Fruit fly (Drosophila melanogaster) whole organism, embryonic: ENCODE results near the gene CG42299.

Experiments
- BtbVII ChIP-seq: fragments of 200-800 bp; sonication (Bioruptor generic); optimal IDR thresholded peaks from 3 replicates; lab custom pipeline; 2017; ENCODE audit warnings: missing biosample characterization, mild to moderate bottlenecking, missing genetic modification characterization
- CG10959 ChIP-seq: fragments of 200-800 bp; sonication (Bioruptor generic); IDR thresholded peaks from 2 replicates; pipeline ENCODE4 v1.3.6; 2022; ENCODE audit warnings: missing biosample characterization, missing genetic modification characterization
- CG11093 ChIP-seq: fragments of 200-800 bp; sonication (Bioruptor generic); IDR thresholded peaks from 3 replicates; pipeline ENCODE4 v1.3.6; 2022; ENCODE audit warnings: missing biosample characterization, missing genetic modification characterization
- CG14014 ChIP-seq: fragments of 200-800 bp; sonication (Bioruptor generic); IDR thresholded peaks from 2 replicates; pipeline ENCODE4 v1.3.6; 2022; ENCODE audit warnings: missing biosample characterization, missing genetic modification characterization
- CG14667 ChIP-seq: fragments of 200-800 bp; sonication (Bioruptor generic); IDR thresholded peaks from 2 replicates; pipeline ENCODE4 v1.3.6; 2022; ENCODE audit warnings: missing biosample characterization, missing genetic modification characterization
- CG16863 ChIP-seq: fragments of 200-800 bp; sonication (Bioruptor generic); optimal IDR thresholded peaks from 3 replicates; lab custom pipeline; 2016; ENCODE audit warnings: missing biosample characterization, missing genetic modification characterization
- CG17186 ChIP-seq: fragments of 200-800 bp; sonication (Bioruptor generic); optimal IDR thresholded peaks from 3 replicates; lab custom pipeline; 2017; ENCODE audit warnings: missing biosample characterization, missing genetic modification reagents, missing genetic modification characterization
- CG17912 ChIP-seq: fragments of 200-800 bp; sonication (Bioruptor generic); optimal IDR thresholded peaks from 2 replicates; lab custom pipeline; 2018; ENCODE audit warnings: missing biosample characterization, mild to moderate bottlenecking, missing genetic modification characterization
- CG18599 ChIP-seq: fragments of 200-800 bp; sonication (Bioruptor generic); optimal IDR thresholded peaks from 3 replicates; lab custom pipeline; 2017; ENCODE audit warnings: missing biosample characterization, missing genetic modification characterization, mild to moderate bottlenecking, moderate library complexity, missing genetic modification reagents
- CG2202 ChIP-seq: fragments of 200-800 bp; sonication (Bioruptor generic); optimal IDR thresholded peaks from 2 replicates; lab custom pipeline; 2018; ENCODE audit warnings: missing biosample characterization, mild to moderate bottlenecking, missing genetic modification characterization
- CG3163 ChIP-seq: fragments of 200-800 bp; sonication (Bioruptor generic); optimal IDR thresholded peaks from 3 replicates; lab custom pipeline; 2016; ENCODE audit warnings: missing biosample characterization, missing genetic modification characterization
- CG3995 ChIP-seq: fragments of 200-800 bp; sonication (Bioruptor generic); optimal IDR thresholded peaks from 3 replicates; lab custom pipeline; 2016; ENCODE audit warnings: missing biosample characterization, missing genetic modification characterization
- CG43689 ChIP-seq: fragments of 200-800 bp; sonication (Bioruptor generic); IDR thresholded peaks from 2 replicates; pipeline ENCODE4 v1.3.6; 2022; ENCODE audit warnings: missing biosample characterization, missing genetic modification characterization
- CG4404 ChIP-seq: fragments of 200-800 bp; sonication (Bioruptor generic); IDR thresholded peaks from 2 replicates; pipeline ENCODE4 v1.3.6; 2022; ENCODE audit warnings: missing biosample characterization, missing genetic modification characterization
- CG4707 ChIP-seq: fragments of 200-800 bp; sonication (Bioruptor generic); optimal IDR thresholded peaks from 2 replicates; lab custom pipeline; 2018; ENCODE audit warnings: missing biosample characterization, mild to moderate bottlenecking, missing genetic modification characterization, moderate library complexity
- CG5180 ChIP-seq: fragments of 200-800 bp; sonication (Bioruptor generic); optimal IDR thresholded peaks from 3 replicates; lab custom pipeline; 2017; ENCODE audit warnings: missing biosample characterization, missing genetic modification characterization, mild to moderate bottlenecking, moderate library complexity, missing genetic modification reagents
- CG5245 ChIP-seq: fragments of 200-800 bp; sonication (Bioruptor generic); optimal IDR thresholded peaks from 3 replicates; lab custom pipeline; 2016; ENCODE audit warnings: missing biosample characterization, missing genetic modification characterization
- Elba2 ChIP-seq: fragments of 200-800 bp; sonication (Bioruptor generic); optimal IDR thresholded peaks from 3 replicates; lab custom pipeline; 2016; ENCODE audit warnings: missing biosample characterization, missing genetic modification characterization
- Hmx ChIP-seq: fragments of 200-800 bp; sonication (Bioruptor generic); optimal IDR thresholded peaks from 2 replicates; lab custom pipeline; 2016; ENCODE audit warnings: missing biosample characterization, missing genetic modification characterization
- Hr3 ChIP-seq: fragments of 200-800 bp; sonication (Bioruptor generic); optimal IDR thresholded peaks from 3 replicates; lab custom pipeline; 2016; ENCODE audit warnings: missing biosample characterization, missing genetic modification characterization
- MESR4 ChIP-seq: fragments of 200-800 bp; sonication (Bioruptor generic); optimal IDR thresholded peaks from 2 replicates; lab custom pipeline; 2018; ENCODE audit warnings: missing biosample characterization, mild to moderate bottlenecking, missing genetic modification characterization, moderate library complexity
- MTF-1 ChIP-seq: fragments of 200-800 bp; sonication (Bioruptor generic); optimal IDR thresholded peaks from 2 replicates; lab custom pipeline; 2018; ENCODE audit warnings: missing biosample characterization, mild to moderate bottlenecking, missing genetic modification characterization, borderline replicate concordance
- Nf-YC ChIP-seq: fragments of 200-800 bp; optimal IDR thresholded peaks from 3 replicates; lab custom pipeline; 2019; ENCODE audit warnings: missing biosample characterization, mild to moderate bottlenecking, missing genetic modification characterization, moderate library complexity
- NfI ChIP-seq: fragments of 200-800 bp; sonication (Bioruptor generic); optimal IDR thresholded peaks from 3 replicates; lab custom pipeline; 2018; ENCODE audit warnings: missing biosample characterization, mild to moderate bottlenecking, missing genetic modification characterization, moderate library complexity
- Optix ChIP-seq: fragments of 200-800 bp; sonication (Bioruptor generic); IDR thresholded peaks from 3 replicates; pipeline ENCODE4 v1.3.6; 2022; ENCODE audit warnings: missing biosample characterization, missing genetic modification characterization
- Ravus ChIP-seq: fragments of 200-800 bp; sonication (Bioruptor generic); IDR thresholded peaks from 2 replicates; pipeline ENCODE4 v1.3.6; 2022; ENCODE audit warnings: missing biosample characterization, missing genetic modification characterization
- Stat92E ChIP-seq, 3 experiments: fragments of >200 bp in 2 of 3; fragments of 200-800 bp in 1 of 3; sonication (Bioruptor generic) in 1 of 3; optimal IDR thresholded peaks; 2 replicates each; lab custom pipeline; 2017 to 2019; ENCODE audit warnings: missing biosample characterization in 3 of 3, missing genetic modification characterization in 3 of 3, mild to moderate bottlenecking in 1 of 3, moderate library complexity in 1 of 3
- bigmax ChIP-seq: fragments of 200-800 bp; sonication (Bioruptor generic); optimal IDR thresholded peaks from 2 replicates; lab custom pipeline; 2018; ENCODE audit warnings: missing biosample characterization, mild to moderate bottlenecking, missing genetic modification characterization
- chif ChIP-seq, 2 experiments: fragments of 200-800 bp; sonication (Bioruptor generic); optimal IDR thresholded peaks; 3 replicates each; lab custom pipeline; 2016; ENCODE audit warnings: missing biosample characterization in 2 of 2, missing genetic modification characterization in 2 of 2
- dysf ChIP-seq: fragments of 200-800 bp; sonication (Bioruptor generic); IDR thresholded peaks from 3 replicates; pipeline ENCODE4 v1.3.6; 2022; ENCODE audit warnings: missing biosample characterization, missing genetic modification characterization
- fd102C ChIP-seq: fragments of 200-800 bp; sonication (Bioruptor generic); optimal IDR thresholded peaks from 2 replicates; lab custom pipeline; 2018; ENCODE audit warnings: missing biosample characterization, mild to moderate bottlenecking, missing genetic modification characterization, moderate library complexity
- fd96Cb ChIP-seq: fragments of 200-800 bp; sonication (Bioruptor generic); optimal IDR thresholded peaks from 2 replicates; lab custom pipeline; 2018; ENCODE audit warnings: missing biosample characterization, mild to moderate bottlenecking, missing genetic modification characterization, moderate library complexity
- gfzf ChIP-seq: fragments of 200-800 bp; sonication (Bioruptor generic); optimal IDR thresholded peaks from 2 replicates; lab custom pipeline; 2016; ENCODE audit warnings: missing biosample characterization, mild to moderate bottlenecking, missing genetic modification characterization, moderate library complexity
- grn ChIP-seq: fragments of 200-800 bp; sonication (Bioruptor generic); optimal IDR thresholded peaks from 3 replicates; lab custom pipeline; 2017; ENCODE audit warnings: missing biosample characterization, missing genetic modification characterization
- gsb-n ChIP-seq: fragments of 200-800 bp; sonication (Bioruptor generic); optimal IDR thresholded peaks from 3 replicates; lab custom pipeline; 2018; ENCODE audit warnings: missing biosample characterization, mild to moderate bottlenecking, missing genetic modification characterization
- her ChIP-seq: fragments of 200-800 bp; sonication (Bioruptor generic); optimal IDR thresholded peaks from 2 replicates; lab custom pipeline; 2016; ENCODE audit warnings: missing biosample characterization, missing genetic modification characterization
- insv ChIP-seq, 2 experiments: fragments of 200-800 bp; sonication (Bioruptor generic); optimal IDR thresholded peaks; 3 replicates each; lab custom pipeline; 2016 to 2018; ENCODE audit warnings: missing biosample characterization in 2 of 2, missing genetic modification characterization in 2 of 2
- jumu ChIP-seq: fragments of 200-800 bp; sonication (Bioruptor generic); optimal IDR thresholded peaks from 3 replicates; lab custom pipeline; 2016; ENCODE audit warnings: missing biosample characterization, missing genetic modification characterization
- ken ChIP-seq: fragments of 200-800 bp; sonication (Bioruptor generic); IDR thresholded peaks from 3 replicates; pipeline ENCODE4 v1.3.6; 2022; ENCODE audit warnings: missing biosample characterization, missing genetic modification characterization
- nau ChIP-seq: fragments of 200-800 bp; sonication (Bioruptor generic); optimal IDR thresholded peaks from 3 replicates; lab custom pipeline; 2017; ENCODE audit warnings: missing biosample characterization, mild to moderate bottlenecking, missing genetic modification characterization, missing genetic modification reagents
- pum ChIP-seq: fragments of 200-800 bp; sonication (Bioruptor generic); optimal IDR thresholded peaks from 2 replicates; lab custom pipeline; 2016; ENCODE audit warnings: missing biosample characterization, missing genetic modification characterization
- ranshi ChIP-seq: fragments of 200-800 bp; sonication (Bioruptor generic); IDR thresholded peaks from 2 replicates; pipeline ENCODE4 v1.3.6; 2022; ENCODE audit warnings: missing biosample characterization, missing genetic modification characterization
- sens ChIP-seq: fragments of 200-800 bp; sonication (Bioruptor generic); peaks from one replicate; lab custom pipeline; 2016; ENCODE audit warnings: missing biosample characterization, missing genetic modification characterization
- so ChIP-seq: fragments of 200-800 bp; sonication (Bioruptor generic); IDR thresholded peaks from 3 replicates; pipeline ENCODE4 v1.3.6; 2022; ENCODE audit warnings: missing biosample characterization, missing genetic modification characterization
- ssp ChIP-seq: fragments of 200-800 bp; sonication (Bioruptor generic); IDR thresholded peaks from 2 replicates; pipeline ENCODE4 v1.3.6; 2022; ENCODE audit warnings: missing biosample characterization, missing genetic modification characterization
- tna ChIP-seq: fragments of 200-800 bp; sonication (Bioruptor generic); IDR thresholded peaks from 2 replicates; pipeline ENCODE4 v1.3.6; 2022; ENCODE audit warnings: missing biosample characterization, missing genetic modification characterization; ENCODE audit not compliant: partially characterized antibody
- trem ChIP-seq: fragments of 200-800 bp; optimal IDR thresholded peaks from 3 replicates; lab custom pipeline; 2019; ENCODE audit warnings: missing biosample characterization, mild to moderate bottlenecking, missing genetic modification characterization, moderate library complexity
- twi ChIP-seq: fragments of 200-800 bp; optimal IDR thresholded peaks from 2 replicates; lab custom pipeline; 2019; ENCODE audit warnings: missing biosample characterization, mild to moderate bottlenecking, missing genetic modification characterization, moderate library complexity
- unpg ChIP-seq: fragments of 200-800 bp; sonication (Bioruptor generic); optimal IDR thresholded peaks from 3 replicates; lab custom pipeline; 2018; ENCODE audit warnings: missing biosample characterization, mild to moderate bottlenecking, missing genetic modification characterization, moderate library complexity
- zf30C ChIP-seq: fragments of 200-800 bp; sonication (Bioruptor generic); optimal IDR thresholded peaks from 3 replicates; lab custom pipeline; 2018; ENCODE audit warnings: missing biosample characterization, mild to moderate bottlenecking, missing genetic modification characterization

The CG42299 gene

dm6 chrX:15591721-15592491 is 16.4 kb upstream of the CG42299 start (continued):
- TF ChIP-seq ken (GFP tag; lab: Robert Waterston, UW) (no peak), CG5180 (GFP tag; lab: Kevin White, UChicago) (peak; percentile 21), Ravus (GFP tag; lab: Robert Waterston, UW) (no peak), gsb-n (tag; lab: Kevin White, UChicago) (peak; percentile 9), BtbVII (GFP tag; lab: Kevin White, UChicago) (no peak), NfI (GFP tag; lab: Kevin White, UChicago) (peak; percentile 16), bigmax (GFP tag; lab: Kevin White, UChicago) (no peak), Stat92E (GFP tag; optimal IDR thresholded peaks at IDR 0.05; lab: Kevin White, UChicago) (no peak), CG4707 (GFP tag; lab: Kevin White, UChicago) (no peak), trem (tag; lab: Kevin White, UChicago) (no peak), CG3163 (GFP tag; lab: Kevin White, UChicago) (no peak), CG14014 (GFP tag; lab: Robert Waterston, UW) (peak; percentile 52), chif (GFP tag; optimal IDR thresholded peaks at IDR 0.05; lab: Kevin White, UChicago) (peak; percentile 21 to 44), unpg (GFP tag; lab: Kevin White, UChicago) (peak; percentile 58), gfzf (GFP tag; lab: Kevin White, UChicago) (no peak), CG11093 (GFP tag; lab: Robert Waterston, UW) (no peak), CG10959 (GFP tag; lab: Robert Waterston, UW) (no peak), CG3995 (GFP tag; lab: Kevin White, UChicago) (no peak), CG17912 (no peak), twi (tag; lab: Kevin White, UChicago) (no peak), Optix (GFP tag; lab: Robert Waterston, UW) (no peak), fd96Cb (tag; lab: Kevin White, UChicago) (peak; percentile 28), fd102C (GFP tag; lab: Kevin White, UChicago) (no peak), grn (GFP tag; lab: Kevin White, UChicago) (no peak), CG5245 (GFP tag; lab: Kevin White, UChicago) (no peak), dysf (GFP tag; lab: Robert Waterston, UW) (peak; percentile 68), tna (no peak), Elba2 (GFP tag; lab: Kevin White, UChicago) (no peak), ranshi (GFP tag; lab: Robert Waterston, UW) (no peak), jumu (peak; percentile 8), CG43689 (no peak; the same call in 1 of the 2 replicates), so (peak; percentile 39; the same call in 1 of the 3 replicates), MESR4 (no peak), CG14667 (no peak), CG16863 (GFP tag; lab: Kevin White, UChicago) (peak; percentile 21), CG17186 (GFP tag; lab: Kevin White, UChicago) (no peak), MTF-1 (GFP tag; lab: Kevin White, UChicago) (peak; percentile 17), CG4404 (GFP tag; lab: Robert Waterston, UW) (no peak), insv (GFP tag; optimal IDR thresholded peaks at IDR 0.05; lab: Kevin White, UChicago) (no peak), her (GFP tag; lab: Kevin White, UChicago) (peak; percentile 23), zf30C (GFP tag; lab: Kevin White, UChicago) (peak; percentile 30), Hr3 (GFP tag; lab: Kevin White, UChicago) (peak; percentile 28), Nf-YC (tag; lab: Kevin White, UChicago) (no peak), CG2202 (tag; lab: Kevin White, UChicago) (peak; percentile 10), CG18599 (GFP tag; lab: Kevin White, UChicago) (peak; percentile 60), sens (GFP tag; lab: Kevin White, UChicago) (peak; percentile 82), nau (no peak), pum (peak; percentile 41), ssp (GFP tag; lab: Robert Waterston, UW) (0 out of 2 replicates have a peak, but pooled peaks have one; percentile 21), Hmx (GFP tag; lab: Kevin White, UChicago) (no peak)
